Worm (Caenorhabditis elegans) whole organism, L2 larva: ENCODE results near the gene F22E5.17.
A peak's percentile ranks its signal among the peaks of the same experiment; 100 is the strongest.

Experiments used
- C34F6.9 ChIP-seq: fragments of 150-350 bp; optimal IDR thresholded peaks from 2 replicates; lab custom pipeline; 2014; ENCODE audit warnings: missing biosample characterization, missing genetic modification characterization
- F13H6.1 ChIP-seq: sonication (generic microtip); optimal IDR thresholded peaks from 2 replicates; lab custom pipeline; 2016; ENCODE audit warnings: missing genetic modification characterization, missing compliant biosample characterization
- R02D3.7 ChIP-seq: fragments of 150-350 bp; optimal IDR thresholded peaks from 2 replicates; lab custom pipeline; 2014; ENCODE audit warnings: missing biosample characterization, missing genetic modification characterization
- alr-1 ChIP-seq: fragments of 150-350 bp; optimal IDR thresholded peaks from 2 replicates; lab custom pipeline; 2014; ENCODE audit warnings: missing biosample characterization, missing genetic modification characterization
- ceh-16 ChIP-seq: fragments of 150-350 bp; optimal IDR thresholded peaks from 2 replicates; lab custom pipeline; 2014; ENCODE audit warnings: missing biosample characterization, missing genetic modification characterization
- ceh-82 ChIP-seq: fragments of 150-350 bp; optimal IDR thresholded peaks from 2 replicates; lab custom pipeline; 2014; ENCODE audit warnings: missing biosample characterization, missing genetic modification characterization
- crh-2 ChIP-seq: sonication (generic microtip); optimal IDR thresholded peaks from 2 replicates; lab custom pipeline; 2017; ENCODE audit warnings: missing biosample characterization, missing genetic modification characterization
- dmd-4 ChIP-seq: sonication (generic microtip); optimal IDR thresholded peaks from 2 replicates; lab custom pipeline; 2017; ENCODE audit warnings: missing biosample characterization, missing genetic modification characterization
- elt-3 ChIP-seq: sonication (generic microtip); optimal IDR thresholded peaks from 2 replicates; lab custom pipeline; 2017; ENCODE audit warnings: missing biosample characterization, missing genetic modification characterization
- lin-11 ChIP-seq: fragments of 150-350 bp; sonication (generic microtip); optimal IDR thresholded peaks from 2 replicates; lab custom pipeline; 2014; ENCODE audit warnings: missing biosample characterization, missing genetic modification characterization, inconsistent platforms, mixed read lengths
- lin-13 ChIP-seq: fragments of 150-350 bp; optimal IDR thresholded peaks from 2 replicates; lab custom pipeline; 2014; ENCODE audit warnings: missing biosample characterization, missing genetic modification reagents, missing genetic modification characterization
- mab-5 ChIP-seq: fragments of 150-350 bp; optimal IDR thresholded peaks from 2 replicates; lab custom pipeline; 2014; ENCODE audit warnings: missing biosample characterization, missing genetic modification characterization
- mdl-1 ChIP-seq, 2 experiments: fragments of 150-350 bp in 1 of 2; sonication (generic microtip) in 1 of 2; optimal IDR thresholded peaks; 2 replicates each; lab custom pipeline; 2017; ENCODE audit warnings: missing biosample characterization in 2 of 2, missing genetic modification characterization in 2 of 2
- nhr-11 ChIP-seq: fragments of 150-350 bp; optimal IDR thresholded peaks from 2 replicates; lab custom pipeline; 2014; ENCODE audit warnings: missing biosample characterization, missing genetic modification characterization
- nhr-12 ChIP-seq: fragments of 150-350 bp; optimal IDR thresholded peaks from 2 replicates; lab custom pipeline; 2014; ENCODE audit warnings: missing biosample characterization, missing genetic modification characterization
- nhr-129 ChIP-seq: fragments of 150-350 bp; optimal IDR thresholded peaks from 2 replicates; lab custom pipeline; 2014; ENCODE audit warnings: missing biosample characterization, missing genetic modification characterization
- nhr-21 ChIP-seq: fragments of 150-350 bp; optimal IDR thresholded peaks from 2 replicates; lab custom pipeline; 2014; ENCODE audit warnings: missing biosample characterization, missing genetic modification characterization
- nhr-23 ChIP-seq: fragments of 150-350 bp; optimal IDR thresholded peaks from 2 replicates; lab custom pipeline; 2014; ENCODE audit warnings: missing biosample characterization, missing genetic modification reagents, missing genetic modification characterization
- nhr-77 ChIP-seq: fragments of 150-350 bp; optimal IDR thresholded peaks from 2 replicates; lab custom pipeline; 2014; ENCODE audit warnings: missing biosample characterization, missing genetic modification characterization
- peb-1 ChIP-seq: fragments of 150-350 bp; optimal IDR thresholded peaks from 2 replicates; lab custom pipeline; 2014; ENCODE audit warnings: missing biosample characterization, missing genetic modification characterization
- skn-1 ChIP-seq: sonication (generic microtip); optimal IDR thresholded peaks from 2 replicates; lab custom pipeline; 2017; ENCODE audit warnings: missing biosample characterization, missing genetic modification characterization
- sma-9 ChIP-seq, 2 experiments: fragments of 150-350 bp in 1 of 2; sonication (generic microtip) in 1 of 2; optimal IDR thresholded peaks; 2 replicates each; lab custom pipeline; 2014 to 2016; ENCODE audit warnings: missing genetic modification characterization in 2 of 2, mild to moderate bottlenecking in 1 of 2, missing biosample characterization in 1 of 2, missing compliant biosample characterization in 1 of 2, missing genetic modification reagents in 1 of 2, moderate library complexity in 1 of 2
- snpc-4 ChIP-seq: fragments of 150-350 bp; optimal IDR thresholded peaks from 2 replicates; lab custom pipeline; 2014; ENCODE audit warnings: missing biosample characterization, missing genetic modification characterization
- unc-39 ChIP-seq: fragments of 150-350 bp; optimal IDR thresholded peaks from 2 replicates; lab custom pipeline; 2014; ENCODE audit warnings: missing biosample characterization, missing genetic modification characterization
- unc-55 ChIP-seq: fragments of 150-350 bp; sonication (generic microtip); optimal IDR thresholded peaks from 3 replicates; lab custom pipeline; 2014; ENCODE audit warnings: missing biosample characterization, missing genetic modification reagents, missing genetic modification characterization
- ztf-1 ChIP-seq: fragments of 200-800 bp; sonication (Bioruptor generic); conservative IDR thresholded peaks from 2 replicates; pipeline ENCODE4 v1.3.6; 2022; ENCODE audit warnings: missing genetic modification characterization, missing compliant biosample characterization
- ztf-4 ChIP-seq: fragments of 150-350 bp; optimal IDR thresholded peaks from 2 replicates; lab custom pipeline; 2014; ENCODE audit warnings: missing biosample characterization, missing genetic modification characterization

The F22E5.17 gene

ce11 chrII:2719212-2719611 lies 41.4 kb downstream of the F22E5.17 start:
- no peak for TF ChIP-seq nhr-21 (tag; lab: Kevin White, UChicago)
- TF ChIP-seq mab-5, result no peak
- no peak for TF ChIP-seq peb-1
- TF ChIP-seq mdl-1 (tag; optimal IDR thresholded peaks at IDR 0.05; lab: Kevin White, UChicago), result no peak
- no peak for TF ChIP-seq sma-9 (GFP tag; optimal IDR thresholded peaks at IDR 0.05; lab: Kevin White, UChicago)
- TF ChIP-seq sma-9 (tag; optimal IDR thresholded peaks at IDR 0.05; lab: Kevin White, UChicago), result no peak
- TF ChIP-seq skn-1, result no peak
- TF ChIP-seq unc-39 (tag; lab: Kevin White, UChicago), result no peak
- TF ChIP-seq dmd-4 (tag; lab: Kevin White, UChicago), result no peak
- TF ChIP-seq R02D3.7 (tag; lab: Kevin White, UChicago), result no peak
- TF ChIP-seq C34F6.9 (tag; lab: Kevin White, UChicago), result no peak
- TF ChIP-seq nhr-23 (tag; lab: Kevin White, UChicago), result no peak
- no peak for TF ChIP-seq ztf-1 (GFP tag; lab: Robert Waterston, UW)

ce11 chrII:2721992-2722391 lies 44.2 kb downstream of the F22E5.17 start:
- TF ChIP-seq alr-1 (no peak), nhr-77 (tag; lab: Kevin White, UChicago) (no peak), R02D3.7 (tag; lab: Kevin White, UChicago) (no peak), ceh-82 (no peak), nhr-12 (tag; lab: Kevin White, UChicago) (no peak)

- TF ChIP-seq ztf-1 (GFP tag; lab: Robert Waterston, UW), result no peak
- TF ChIP-seq crh-2 (tag; lab: Kevin White, UChicago), result no peak
- no peak for TF ChIP-seq ceh-16
- TF ChIP-seq unc-39 (tag; lab: Kevin White, UChicago), result no peak
- TF ChIP-seq nhr-23 (tag; lab: Kevin White, UChicago), result no peak
- TF ChIP-seq F13H6.1 (tag; lab: Kevin White, UChicago), result no peak
- no peak for TF ChIP-seq lin-13
- no peak for TF ChIP-seq C34F6.9 (tag; lab: Kevin White, UChicago)
- TF ChIP-seq unc-55 (GFP tag; lab: Kevin White, UChicago), result no peak
- TF ChIP-seq elt-3, result no peak
- no peak for TF ChIP-seq ztf-4 (tag; lab: Kevin White, UChicago)
- no peak for TF ChIP-seq nhr-11 (tag; lab: Kevin White, UChicago)
Observed at ce11 chrII:2725561-2725960, 47.7 kb downstream of the F22E5.17 start, which contains the start of the genes T05A8.11 and nep-2. TSS of gene T05A8.11 (minus strand) at chrII:2725661. TSS of gene nep-2 (minus strand) at chrII:2725752.

ce11 chrII:2726774-2727173 lies 48.9 kb downstream of the F22E5.17 start:
- TF ChIP-seq alr-1, result no peak
- TF ChIP-seq snpc-4 (tag; lab: Kevin White, UChicago), result no peak
- TF ChIP-seq nhr-129 (tag; lab: Kevin White, UChicago), result no peak
- no peak for TF ChIP-seq lin-11 (tag; lab: Kevin White, UChicago)
- TF ChIP-seq nhr-11 (tag; lab: Kevin White, UChicago), result no peak
- TF ChIP-seq nhr-21 (tag; lab: Kevin White, UChicago), result no peak
- peak; percentile 1 for TF ChIP-seq C34F6.9 (tag; lab: Kevin White, UChicago)
- TF ChIP-seq, all 48 proteins: peak for 1
